Worm (Caenorhabditis elegans) whole organism, early embryonic: ENCODE measurements around the gene H03G16.1.

Experiments used
- B0310.2 ChIP-seq: sonication (generic microtip); optimal IDR thresholded peaks from 2 replicates; lab custom pipeline; 2016; ENCODE audit warnings: mild to moderate bottlenecking, missing genetic modification characterization, missing compliant biosample characterization
- F13C5.2 ChIP-seq: sonication (generic microtip); optimal IDR thresholded peaks from 2 replicates; lab custom pipeline; 2017; ENCODE audit warnings: mild to moderate bottlenecking, missing genetic modification characterization, inconsistent platforms, missing compliant biosample characterization
- aly-1 ChIP-seq: sonication (generic microtip); optimal IDR thresholded peaks from 2 replicates; lab custom pipeline; 2016; ENCODE audit warnings: missing genetic modification characterization, missing compliant biosample characterization
- ama-1 ChIP-seq: fragments of 150-350 bp; optimal IDR thresholded peaks from 2 replicates; lab custom pipeline; 2014
- ceh-13 ChIP-seq: fragments of 200-800 bp; sonication (Bioruptor generic); optimal IDR thresholded peaks from 2 replicates; lab custom pipeline; 2018; ENCODE audit warnings: mild to moderate bottlenecking, missing genetic modification characterization, missing compliant biosample characterization
- ceh-36 ChIP-seq: sonication (generic microtip); optimal IDR thresholded peaks from 2 replicates; lab custom pipeline; 2016; ENCODE audit warnings: missing genetic modification characterization, inconsistent platforms, missing compliant biosample characterization
- ets-7 ChIP-seq: sonication (generic microtip); optimal IDR thresholded peaks from 2 replicates; lab custom pipeline; 2016; ENCODE audit warnings: missing genotype, missing genetic modification characterization, missing compliant biosample characterization
- flt-1 ChIP-seq: fragments of 200-800 bp; sonication (Bioruptor generic); IDR thresholded peaks from 2 replicates; pipeline ENCODE4 v1.3.6; 2022; ENCODE audit warnings: missing genetic modification characterization, missing compliant biosample characterization
- hmbx-1 ChIP-seq: sonication (generic microtip); optimal IDR thresholded peaks from 2 replicates; lab custom pipeline; 2016; ENCODE audit warnings: mild to moderate bottlenecking, missing genetic modification characterization, missing compliant biosample characterization
- hmg-4 ChIP-seq: fragments of 200-800 bp; sonication (Bioruptor generic); optimal IDR thresholded peaks from 2 replicates; lab custom pipeline; 2018; ENCODE audit warnings: mild to moderate bottlenecking, missing genetic modification characterization, missing compliant biosample characterization
- hnd-1 ChIP-seq: sonication (generic microtip); optimal IDR thresholded peaks from 2 replicates; lab custom pipeline; 2016; ENCODE audit warnings: missing genetic modification characterization, missing compliant biosample characterization
- pes-1 ChIP-seq: fragments of 200-800 bp; sonication (Bioruptor generic); IDR thresholded peaks from 2 replicates; pipeline ENCODE4 v1.3.6; 2022; ENCODE audit warnings: missing genetic modification reagents, missing genetic modification characterization, missing compliant biosample characterization
- scrt-1 ChIP-seq: fragments of 200-800 bp; sonication (Bioruptor generic); IDR thresholded peaks from 2 replicates; pipeline ENCODE4 v1.3.6; 2022; ENCODE audit warnings: missing genetic modification characterization, missing compliant biosample characterization
- sea-1 ChIP-seq: fragments of 200-800 bp; sonication (Bioruptor generic); conservative IDR thresholded peaks from 2 replicates; pipeline ENCODE4 v1.3.6; 2022; ENCODE audit warnings: missing genetic modification characterization, missing compliant biosample characterization
- tbx-11 ChIP-seq: fragments of 200-800 bp; sonication (Bioruptor generic); IDR thresholded peaks from 2 replicates; pipeline ENCODE4 v1.3.6; 2022; ENCODE audit warnings: missing genetic modification characterization, missing compliant biosample characterization
- tbx-37 ChIP-seq: fragments of 200-800 bp; sonication (Bioruptor generic); conservative IDR thresholded peaks from 2 replicates; pipeline ENCODE4 v1.3.6; 2022; ENCODE audit warnings: missing genetic modification reagents, missing genetic modification characterization, missing compliant biosample characterization
- tra-4 ChIP-seq: sonication (generic microtip); optimal IDR thresholded peaks from 2 replicates; lab custom pipeline; 2017; ENCODE audit warnings: missing genetic modification characterization, missing compliant biosample characterization

The H03G16.1 gene

ce11 chrX:15053223-15053933, at the start of gene H03G16.1:
H03G16.1 (plus strand) TSS chrX:15053883.
- TF ChIP-seq ets-7 (tag; lab: Kevin White, UChicago) (no peak), ama-1 (no peak)

DNA sequence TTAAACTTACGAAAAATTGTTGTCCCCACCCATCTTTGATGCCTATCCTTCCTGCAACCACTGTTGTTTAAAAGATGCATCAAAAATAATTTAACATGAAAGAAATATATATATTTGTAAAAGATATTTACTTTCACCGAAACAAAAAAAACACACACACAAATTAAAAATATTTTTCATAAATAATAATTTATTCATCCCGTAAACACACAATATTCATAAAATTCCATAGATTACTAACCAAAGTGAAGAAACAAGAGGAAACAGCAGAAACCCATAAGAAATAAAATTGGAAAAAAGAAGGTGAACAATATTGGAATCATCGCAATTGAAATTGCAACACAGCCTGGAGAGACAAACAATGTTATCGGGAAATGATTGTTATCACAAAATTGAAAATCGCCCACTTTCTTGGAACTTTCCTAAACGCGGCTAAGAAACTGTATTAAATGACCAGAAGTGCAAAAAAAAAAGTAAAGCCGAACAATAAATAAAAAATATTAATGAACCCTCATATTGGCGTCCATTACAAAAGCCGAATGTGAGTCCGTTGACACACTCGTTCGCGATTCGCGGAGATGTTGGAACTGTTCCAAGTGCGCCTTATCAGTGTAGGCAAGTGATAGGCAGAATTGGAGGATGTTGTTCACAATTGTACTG, 49.7 kb upstream of the H03G16.1 start, which contains the start of gene slc-25A18.1:
Gene slc-25A18.1, minus strand, starts transcription at position 51 of the 660 bp plus-strand sequence.
- TF ChIP-seq sea-1: no peak
- TF ChIP-seq ama-1: no peak
- no peak for TF ChIP-seq ceh-13 (GFP tag; lab: Kevin White, UChicago)
- no peak for TF ChIP-seq pes-1 (GFP tag; lab: Robert Waterston, UW)

- no peak for TF ChIP-seq sea-1
- no peak for TF ChIP-seq tbx-37 (GFP tag; lab: Robert Waterston, UW)
- TF ChIP-seq ama-1: no peak
- TF ChIP-seq hmbx-1: no peak
- no peak for TF ChIP-seq B0310.2 (tag; lab: Kevin White, UChicago)
- no peak for TF ChIP-seq hmg-4 (GFP tag; lab: Kevin White, UChicago)
- no peak for TF ChIP-seq ceh-13 (GFP tag; lab: Kevin White, UChicago)
- TF ChIP-seq pes-1 (GFP tag; lab: Robert Waterston, UW): no peak
- TF ChIP-seq ceh-36 (tag; lab: Kevin White, UChicago): no peak
- no peak for TF ChIP-seq ets-7 (tag; lab: Kevin White, UChicago)
- TF ChIP-seq F13C5.2: no peak
- no peak for TF ChIP-seq aly-1
Observed at ce11 chrX:15006847-15007358, 46.8 kb upstream of the H03G16.1 start, which contains the start of gene ergi-2. ergi-2 (minus strand) TSS chrX:15007308.

ce11 chrX:15008697-15009096, 45.0 kb upstream of the H03G16.1 start:
- no peak for TF ChIP-seq ceh-36 (tag; lab: Kevin White, UChicago)
- no peak for TF ChIP-seq hmg-4 (GFP tag; lab: Kevin White, UChicago)
- TF ChIP-seq tra-4: no peak
- no peak for TF ChIP-seq F13C5.2
- no peak for TF ChIP-seq ceh-13 (GFP tag; lab: Kevin White, UChicago)
- TF ChIP-seq pes-1 (GFP tag; lab: Robert Waterston, UW): no peak
- TF ChIP-seq hmbx-1: no peak
- no peak for TF ChIP-seq tbx-11
- no peak for TF ChIP-seq sea-1
- no peak for TF ChIP-seq ets-7 (tag; lab: Kevin White, UChicago)
- TF ChIP-seq tbx-37 (GFP tag; lab: Robert Waterston, UW): no peak
- no peak for TF ChIP-seq aly-1
- no peak for TF ChIP-seq scrt-1 (GFP tag; lab: Robert Waterston, UW)
- no peak for TF ChIP-seq flt-1 (GFP tag; lab: Robert Waterston, UW)
- no peak for TF ChIP-seq hnd-1 (tag; lab: Kevin White, UChicago)
- TF ChIP-seq B0310.2 (tag; lab: Kevin White, UChicago): no peak
- no peak for TF ChIP-seq ama-1

DNA sequence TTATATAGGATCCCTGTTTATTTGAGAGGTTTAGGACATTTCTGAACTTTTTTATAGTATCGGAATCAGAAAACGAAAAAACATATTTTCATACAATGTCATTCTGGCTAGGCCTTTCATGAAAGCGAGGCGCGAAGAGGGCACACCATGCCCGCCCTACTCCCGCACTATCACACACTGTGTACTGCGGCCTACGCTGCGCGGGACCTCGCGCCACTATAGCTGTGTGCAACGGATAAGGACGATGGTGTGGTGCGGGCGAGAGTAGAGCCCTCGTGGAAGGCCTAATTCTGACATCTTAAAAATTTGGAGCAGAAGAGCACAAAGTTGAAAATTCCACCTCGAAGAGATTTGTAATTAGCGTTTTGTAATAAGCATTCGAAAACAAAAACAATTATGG, 42.7 kb upstream of the H03G16.1 start:
- no peak for TF ChIP-seq hmbx-1
- no peak for TF ChIP-seq ceh-36 (tag; lab: Kevin White, UChicago)
- TF ChIP-seq tra-4: no peak
- no peak for TF ChIP-seq F13C5.2
- no peak for TF ChIP-seq hmg-4 (GFP tag; lab: Kevin White, UChicago)
- no peak for TF ChIP-seq ceh-13 (GFP tag; lab: Kevin White, UChicago)
- TF ChIP-seq hnd-1 (tag; lab: Kevin White, UChicago): no peak
- no peak for TF ChIP-seq pes-1 (GFP tag; lab: Robert Waterston, UW)
- no peak for TF ChIP-seq scrt-1 (GFP tag; lab: Robert Waterston, UW)
- TF ChIP-seq flt-1 (GFP tag; lab: Robert Waterston, UW): no peak
- no peak for TF ChIP-seq ama-1
- no peak for TF ChIP-seq sea-1
- TF ChIP-seq aly-1: no peak
- no peak for TF ChIP-seq ets-7 (tag; lab: Kevin White, UChicago)
- no peak for TF ChIP-seq B0310.2 (tag; lab: Kevin White, UChicago)
- TF ChIP-seq tbx-37 (GFP tag; lab: Robert Waterston, UW): no peak
- no peak for TF ChIP-seq tbx-11

ce11 chrX:15011526-15012274, 42.0 kb upstream of the H03G16.1 start:
- no peak for TF ChIP-seq tra-4
- TF ChIP-seq B0310.2 (tag; lab: Kevin White, UChicago): no peak
- TF ChIP-seq ceh-13 (GFP tag; lab: Kevin White, UChicago): no peak
- no peak for TF ChIP-seq tbx-11
- no peak for TF ChIP-seq ceh-36 (tag; lab: Kevin White, UChicago)
- no peak for TF ChIP-seq tbx-37 (GFP tag; lab: Robert Waterston, UW)
- no peak for TF ChIP-seq aly-1
- TF ChIP-seq hnd-1 (tag; lab: Kevin White, UChicago): no peak
- no peak for TF ChIP-seq ama-1
- TF ChIP-seq ets-7 (tag; lab: Kevin White, UChicago): no peak
- no peak for TF ChIP-seq hmbx-1
- no peak for TF ChIP-seq scrt-1 (GFP tag; lab: Robert Waterston, UW)
- TF ChIP-seq hmg-4 (GFP tag; lab: Kevin White, UChicago): no peak
- TF ChIP-seq pes-1 (GFP tag; lab: Robert Waterston, UW): no peak
- TF ChIP-seq F13C5.2: no peak
- no peak for TF ChIP-seq sea-1
- TF ChIP-seq flt-1 (GFP tag; lab: Robert Waterston, UW): no peak
